Worm (Caenorhabditis elegans) whole organism, L1 larva: ENCODE data around the gene T20D3.6.

Experiments used
- aha-1 ChIP-seq: fragments of 150-350 bp; optimal IDR thresholded peaks from 2 replicates; lab custom pipeline; 2014; ENCODE audit warnings: missing biosample characterization, missing genetic modification characterization
- ama-1 ChIP-seq: fragments of 150-350 bp; optimal IDR thresholded peaks from 2 replicates; lab custom pipeline; 2014
- egl-27 ChIP-seq, 2 experiments: fragments of 150-350 bp in 1 of 2; sonication (generic microtip); optimal IDR thresholded peaks; 3 replicates each; lab custom pipeline; 2017 to 2018; ENCODE audit warnings: missing biosample characterization in 2 of 2, missing genetic modification characterization in 2 of 2, missing genetic modification reagents in 2 of 2
- fos-1 ChIP-seq: fragments of 150-350 bp; optimal IDR thresholded peaks from 2 replicates; lab custom pipeline; 2014; ENCODE audit warnings: missing biosample characterization, missing genetic modification characterization
- nhr-237 ChIP-seq: fragments of 150-350 bp; optimal IDR thresholded peaks from 2 replicates; lab custom pipeline; 2014; ENCODE audit warnings: missing biosample characterization, missing genetic modification characterization
- nhr-90 ChIP-seq: sonication (generic microtip); optimal IDR thresholded peaks from 2 replicates; lab custom pipeline; 2016; ENCODE audit warnings: mild to moderate bottlenecking, missing genetic modification characterization, missing compliant biosample characterization; ENCODE audit not compliant: poor library complexity
- rnt-1 ChIP-seq: sonication (generic microtip); optimal IDR thresholded peaks from 2 replicates; lab custom pipeline; 2016; ENCODE audit warnings: mild to moderate bottlenecking, missing genetic modification characterization, moderate library complexity, missing compliant biosample characterization
- snpc-4 ChIP-seq: fragments of 150-350 bp; optimal IDR thresholded peaks from 2 replicates; lab custom pipeline; 2014; ENCODE audit warnings: missing biosample characterization, missing genetic modification characterization
- tbx-2 ChIP-seq: sonication (generic microtip); optimal IDR thresholded peaks from 2 replicates; lab custom pipeline; 2016; ENCODE audit warnings: missing genetic modification characterization, missing compliant biosample characterization
- unc-130 ChIP-seq: fragments of 150-350 bp; optimal IDR thresholded peaks from 2 replicates; lab custom pipeline; 2017; ENCODE audit warnings: missing biosample characterization, missing genetic modification characterization, inconsistent platforms

DNA sequence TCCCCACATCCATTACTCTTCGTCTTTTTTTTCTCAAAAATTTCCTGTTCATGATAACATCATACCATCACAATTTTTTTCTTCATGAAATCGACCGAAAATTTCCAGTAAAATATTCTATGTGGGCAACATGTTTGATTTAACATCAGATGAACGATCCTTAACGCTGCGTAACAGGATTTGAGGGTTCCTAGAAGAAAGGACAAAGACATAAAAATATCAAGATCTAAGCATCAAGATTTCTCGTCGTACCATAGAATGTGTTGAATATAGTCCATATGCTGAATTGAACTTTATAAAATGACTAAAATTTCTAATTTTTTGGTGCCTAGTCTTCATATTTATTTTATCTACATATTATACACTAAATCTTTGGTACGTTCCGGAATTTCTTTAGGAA is 39.0 kb downstream of the T20D3.6 start, which contains the start of gene F49C12.3:
- TF ChIP-seq aha-1 (no peak), egl-27 (tag; optimal IDR thresholded peaks at IDR 0.05; lab: Kevin White, UChicago) (no peak), nhr-90 (tag; lab: Kevin White, UChicago) (no peak), rnt-1 (tag; lab: Kevin White, UChicago) (no peak), ama-1 (lab: Kevin White, UChicago) (no peak), fos-1 (tag; lab: Kevin White, UChicago) (no peak), unc-130 (tag; lab: Kevin White, UChicago) (no peak), tbx-2 (tag; lab: Kevin White, UChicago) (no peak), snpc-4 (tag; lab: Kevin White, UChicago) (no peak), nhr-237 (no peak)
